Worm (Caenorhabditis elegans): Measurements from ENCODE around the gene gad-1.
A peak's percentile ranks its signal among the peaks of the same experiment; 100 is the strongest.

The gad-1 gene

ce11 chrV:6464765-6465164 lies 31.5 kb upstream of the gad-1 start, which contains the start of gene unc-83:
unc-83 (plus strand) TSS chrV:6465065.
- TF ChIP-seq lsy-2 (tag; optimal IDR thresholded peaks at IDR 0.05) (no peak), blmp-1 (tag; optimal IDR thresholded peaks at IDR 0.05) (no peak), hlh-1 (tag; optimal IDR thresholded peaks at IDR 0.05) (no peak), M03D4.4 (tag; optimal IDR thresholded peaks at IDR 0.05) (no peak), nhr-12 (tag; optimal IDR thresholded peaks at IDR 0.05) (no peak)

ce11 chrV:6464238-6464637 lies 30.9 kb upstream of the gad-1 start:
- TF ChIP-seq unc-62 (GFP tag; optimal IDR thresholded peaks at IDR 0.05), result peak; percentile 65
- no peak for TF ChIP-seq elt-1 (tag; optimal IDR thresholded peaks at IDR 0.05; ENCODE audit: borderline replicate concordance, insufficient read depth)
- TF ChIP-seq snpc-4 (tag; optimal IDR thresholded peaks at IDR 0.05), result no peak
- TF ChIP-seq unc-120 (tag; optimal IDR thresholded peaks at IDR 0.05; ENCODE audit: poor library complexity, severe bottlenecking), result no peak
- no peak for TF ChIP-seq pha-4 (tag; optimal IDR thresholded peaks at IDR 0.05)
- no peak for TF ChIP-seq nhr-2 (tag; optimal IDR thresholded peaks at IDR 0.05)
- no peak for TF ChIP-seq ceh-39 (tag; optimal IDR thresholded peaks at IDR 0.05)
- TF ChIP-seq elt-3 (tag; optimal IDR thresholded peaks at IDR 0.05), result no peak

DNA sequence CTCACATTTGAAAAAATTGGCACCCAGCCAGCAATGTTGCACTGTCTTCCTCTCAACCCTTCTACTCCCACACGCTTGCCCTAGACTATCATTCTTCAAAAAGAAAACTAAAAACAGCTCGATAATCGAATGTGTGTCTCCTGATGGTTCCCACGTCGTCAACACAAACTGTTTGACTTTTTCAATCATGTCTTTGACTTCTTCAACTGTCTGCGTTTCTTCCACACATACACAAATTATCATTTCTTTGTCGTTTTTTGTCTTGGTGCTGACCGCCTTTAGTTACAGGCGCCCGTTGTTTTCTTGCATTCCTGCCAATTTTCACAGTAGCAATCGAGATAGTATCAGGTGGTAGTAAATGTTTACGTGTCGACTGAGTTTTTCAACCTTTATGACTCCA lies 29.3 kb upstream of the gad-1 start:
- no peak for TF ChIP-seq nhr-28 (tag; optimal IDR thresholded peaks at IDR 0.05)
- TF ChIP-seq sem-2 (GFP tag; optimal IDR thresholded peaks at IDR 0.05), result no peak
- TF ChIP-seq elt-3 (tag; optimal IDR thresholded peaks at IDR 0.05), result no peak
- TF ChIP-seq mab-5 (tag; optimal IDR thresholded peaks at IDR 0.05), result no peak
- TF ChIP-seq zip-8 (tag; optimal IDR thresholded peaks at IDR 0.05), result no peak
- no peak for TF ChIP-seq unc-120 (tag; optimal IDR thresholded peaks at IDR 0.05; ENCODE audit: poor library complexity, severe bottlenecking)
- TF ChIP-seq ceh-39 (tag; optimal IDR thresholded peaks at IDR 0.05), result no peak
- no peak for TF ChIP-seq elt-1 (tag; optimal IDR thresholded peaks at IDR 0.05; ENCODE audit: borderline replicate concordance, insufficient read depth)
- no peak for TF ChIP-seq ham-2 (GFP tag; optimal IDR thresholded peaks at IDR 0.05)

DNA sequence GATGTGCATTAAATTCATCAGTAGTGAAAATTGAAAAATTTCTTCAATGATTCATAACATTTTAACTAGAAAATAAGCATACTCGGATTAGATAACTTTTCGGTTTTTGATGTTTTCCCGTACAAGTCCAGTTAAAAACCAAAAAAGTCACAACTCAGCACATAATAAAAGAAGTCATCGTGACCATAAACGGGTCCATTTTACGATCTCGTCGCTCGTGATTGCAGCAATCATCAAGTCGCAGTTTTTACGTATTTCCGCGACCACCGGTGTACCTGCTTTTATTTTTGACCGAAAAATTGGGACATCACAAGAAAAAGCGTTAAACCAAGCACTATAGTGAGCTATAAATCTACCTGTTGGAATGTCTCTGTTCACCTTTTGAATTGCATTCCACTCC lies 28.0 kb upstream of the gad-1 start:
- no peak for TF ChIP-seq snpc-4 (tag; optimal IDR thresholded peaks at IDR 0.05)
- no peak for TF ChIP-seq zip-8 (tag; optimal IDR thresholded peaks at IDR 0.05)
- TF ChIP-seq unc-39 (tag; optimal IDR thresholded peaks at IDR 0.05), result no peak
- no peak for TF ChIP-seq drap-1 (GFP tag; optimal IDR thresholded peaks at IDR 0.05)
- TF ChIP-seq flh-1 (GFP tag; optimal IDR thresholded peaks at IDR 0.05), result no peak
- no peak for TF ChIP-seq tbx-8 (GFP tag; optimal IDR thresholded peaks at IDR 0.05)
- no peak for TF ChIP-seq nhr-28 (tag; optimal IDR thresholded peaks at IDR 0.05)
- no peak for TF ChIP-seq ham-2 (GFP tag; optimal IDR thresholded peaks at IDR 0.05)
- no peak for TF ChIP-seq unc-62 (GFP tag; optimal IDR thresholded peaks at IDR 0.05)
- no peak for TF ChIP-seq nhr-12 (tag; optimal IDR thresholded peaks at IDR 0.05)
- TF ChIP-seq ceh-39 (tag; optimal IDR thresholded peaks at IDR 0.05), result no peak
- no peak for TF ChIP-seq elt-3 (tag; optimal IDR thresholded peaks at IDR 0.05)
- no peak for TF ChIP-seq nhr-76 (tag; optimal IDR thresholded peaks at IDR 0.05)
- TF ChIP-seq lsy-2 (tag; optimal IDR thresholded peaks at IDR 0.05), result no peak
- no peak for TF ChIP-seq bed-3 (GFP tag; optimal IDR thresholded peaks at IDR 0.05)
- TF ChIP-seq ceh-83 (GFP tag; optimal IDR thresholded peaks at IDR 0.05), result no peak
- TF ChIP-seq ceh-43 (GFP tag; optimal IDR thresholded peaks at IDR 0.05), result no peak
- TF ChIP-seq mep-1 (tag; optimal IDR thresholded peaks at IDR 0.05), result no peak
- no peak for TF ChIP-seq ztf-11 (tag; optimal IDR thresholded peaks at IDR 0.05)
- no peak for TF ChIP-seq lin-13 (tag; optimal IDR thresholded peaks at IDR 0.05)

ce11 chrV:6458302-6458998 lies 25.2 kb upstream of the gad-1 start:
- TF ChIP-seq unc-62 (GFP tag; optimal IDR thresholded peaks at IDR 0.05) (no peak), pha-4 (tag; optimal IDR thresholded peaks at IDR 0.05) (no peak), nhr-12 (tag; optimal IDR thresholded peaks at IDR 0.05) (no peak), flh-1 (GFP tag; optimal IDR thresholded peaks at IDR 0.05) (no peak)

- TF ChIP-seq unc-62 (GFP tag; optimal IDR thresholded peaks at IDR 0.05), result peak; percentile 3
- TF ChIP-seq flh-1 (GFP tag; optimal IDR thresholded peaks at IDR 0.05), result no peak
- no peak for TF ChIP-seq ces-1 (GFP tag; optimal IDR thresholded peaks at IDR 0.05)
- peak; percentile 66 for TF ChIP-seq hlh-1 (tag; optimal IDR thresholded peaks at IDR 0.05)
These were observed 23.6 kb upstream of the gad-1 start for ce11 chrV:6456903-6457302.

Data from whole organism, mixed stage, embryonic.